Worm (Caenorhabditis elegans) whole organism, mixed stage, embryonic: ENCODE results near the gene clc-17.

Experiments used
- blmp-1 ChIP-seq: fragments of 150-350 bp; optimal IDR thresholded peaks from 2 replicates; lab custom pipeline; 2014; ENCODE audit warnings: missing biosample characterization, missing genetic modification characterization
- elt-1 ChIP-seq: sonication (generic microtip); optimal IDR thresholded peaks from 2 replicates; lab custom pipeline; 2017; ENCODE audit warnings: missing genetic modification characterization, mild to moderate bottlenecking, missing compliant biosample characterization, antibody characterized with exemption, moderate library complexity, borderline replicate concordance; ENCODE audit not compliant: insufficient read depth
- elt-3 ChIP-seq: fragments of 150-350 bp; optimal IDR thresholded peaks from 2 replicates; lab custom pipeline; 2014; ENCODE audit warnings: missing biosample characterization, missing genetic modification characterization
- lin-13 ChIP-seq: fragments of 150-350 bp; optimal IDR thresholded peaks from 2 replicates; lab custom pipeline; 2014; ENCODE audit warnings: missing biosample characterization, missing genetic modification characterization
- lsy-2 ChIP-seq: fragments of 150-350 bp; optimal IDR thresholded peaks from 2 replicates; lab custom pipeline; 2014; ENCODE audit warnings: missing biosample characterization, missing genetic modification characterization
- mab-5 ChIP-seq: fragments of 150-350 bp; optimal IDR thresholded peaks from 2 replicates; lab custom pipeline; 2014; ENCODE audit warnings: missing biosample characterization, missing genetic modification characterization
- mep-1 ChIP-seq: fragments of 150-350 bp; optimal IDR thresholded peaks from 2 replicates; lab custom pipeline; 2017; ENCODE audit warnings: missing biosample characterization, missing genetic modification reagents, missing genetic modification characterization, inconsistent platforms
- nhr-12 ChIP-seq: fragments of 150-350 bp; optimal IDR thresholded peaks from 2 replicates; lab custom pipeline; 2014; ENCODE audit warnings: missing biosample characterization, missing genetic modification characterization
- nhr-28 ChIP-seq: fragments of 150-350 bp; optimal IDR thresholded peaks from 2 replicates; lab custom pipeline; 2014; ENCODE audit warnings: missing biosample characterization, missing genetic modification characterization
- nhr-76 ChIP-seq: sonication (generic microtip); optimal IDR thresholded peaks from 2 replicates; lab custom pipeline; 2017; ENCODE audit warnings: missing biosample characterization, missing genetic modification characterization
- sem-2 ChIP-seq: fragments of 200-800 bp; sonication (Bioruptor generic); optimal IDR thresholded peaks from 2 replicates; lab custom pipeline; 2018; ENCODE audit warnings: mild to moderate bottlenecking, missing genetic modification characterization, missing compliant biosample characterization
- snpc-4 ChIP-seq: fragments of 150-350 bp; optimal IDR thresholded peaks from 2 replicates; lab custom pipeline; 2014; ENCODE audit warnings: missing biosample characterization, missing genetic modification characterization
- unc-62 ChIP-seq: fragments of 150-350 bp; optimal IDR thresholded peaks from 2 replicates; lab custom pipeline; 2014; ENCODE audit warnings: missing biosample characterization, missing genetic modification reagents, missing genetic modification characterization
- ztf-11 ChIP-seq: fragments of 150-350 bp; optimal IDR thresholded peaks from 2 replicates; lab custom pipeline; 2014; ENCODE audit warnings: missing biosample characterization, missing genetic modification characterization

ce11 chrX:11122412-11122811, 15.2 kb downstream of the clc-17 start:
- TF ChIP-seq elt-1 (tag; lab: Kevin White, UChicago) (no peak), lin-13 (no peak), lsy-2 (no peak), blmp-1 (tag; lab: Kevin White, UChicago) (no peak), nhr-76 (no peak), ztf-11 (tag; lab: Kevin White, UChicago) (no peak), snpc-4 (tag; lab: Kevin White, UChicago) (no peak), nhr-12 (tag; lab: Kevin White, UChicago) (no peak), nhr-28 (tag; lab: Kevin White, UChicago) (no peak), sem-2 (GFP tag; lab: Kevin White, UChicago) (no peak), unc-62 (no peak), elt-3 (tag; lab: Kevin White, UChicago) (no peak), mep-1 (tag; lab: Kevin White, UChicago) (no peak), mab-5 (tag; lab: Kevin White, UChicago) (no peak)
